Worm (Caenorhabditis elegans): ENCODE data around the gene Y67A10A.7.

ce11 chrIV:14413386-14413785 lies 39.5 kb downstream of the Y67A10A.7 start:
- TF ChIP-seq sox-4 (tag; optimal IDR thresholded peaks at IDR 0.05) (no peak), npax-4 (tag; optimal IDR thresholded peaks at IDR 0.05) (no peak), ama-1 (optimal IDR thresholded peaks at IDR 0.05) (no peak), C08G9.2 (tag; optimal IDR thresholded peaks at IDR 0.05) (no peak), ahr-1 (tag; optimal IDR thresholded peaks at IDR 0.05) (no peak), hlh-15 (tag; optimal IDR thresholded peaks at IDR 0.05) (no peak), ceh-19 (GFP tag; optimal IDR thresholded peaks at IDR 0.05) (no peak), sdc-2 (tag; optimal IDR thresholded peaks at IDR 0.05) (no peak), ceh-48 (tag; optimal IDR thresholded peaks at IDR 0.05) (no peak), pax-1 (tag; optimal IDR thresholded peaks at IDR 0.05) (no peak)

All from whole organism, late embryonic.